Worm (Caenorhabditis elegans): ENCODE results near the gene K08D8.12.

- TF ChIP-seq fkh-10 (GFP tag; optimal IDR thresholded peaks at IDR 0.05), result no peak
- TF ChIP-seq tbx-2 (tag; optimal IDR thresholded peaks at IDR 0.05), result no peak
- no peak for TF ChIP-seq fos-1 (tag; optimal IDR thresholded peaks at IDR 0.05)
- peak; percentile 33 for TF ChIP-seq skn-1 (tag; optimal IDR thresholded peaks at IDR 0.05)
- TF ChIP-seq nhr-25 (tag; optimal IDR thresholded peaks at IDR 0.05), result no peak
- TF ChIP-seq nhr-76 (tag; optimal IDR thresholded peaks at IDR 0.05), result no peak
Observed at ce11 chrIV:12920553-12920952, 27.3 kb downstream of the K08D8.12 start.
